Fruit fly (Drosophila melanogaster) whole organism, embryonic: ENCODE measurements around the gene CG32075.

ENCODE experiments used
- Atf3 ChIP-seq: fragments of 200-800 bp; sonication (Bioruptor generic); optimal IDR thresholded peaks from 3 replicates; lab custom pipeline; 2016; ENCODE audit warnings: missing biosample characterization, missing genetic modification characterization
- CG10959 ChIP-seq: fragments of 200-800 bp; sonication (Bioruptor generic); IDR thresholded peaks from 2 replicates; pipeline ENCODE4 v1.3.6; 2022; ENCODE audit warnings: missing biosample characterization, missing genetic modification characterization
- CG11723 ChIP-seq: fragments of 200-800 bp; sonication (Bioruptor generic); optimal IDR thresholded peaks from 2 replicates; lab custom pipeline; 2017; ENCODE audit warnings: missing biosample characterization, mild to moderate bottlenecking, missing genetic modification characterization
- CG12219 ChIP-seq: fragments of 200-800 bp; sonication (Bioruptor generic); optimal IDR thresholded peaks from 3 replicates; lab custom pipeline; 2018; ENCODE audit warnings: missing biosample characterization, mild to moderate bottlenecking, missing genetic modification characterization
- CG15479 ChIP-seq: fragments of 200-800 bp; sonication (Bioruptor generic); optimal IDR thresholded peaks from 3 replicates; lab custom pipeline; 2019; ENCODE audit warnings: missing biosample characterization, mild to moderate bottlenecking, missing genetic modification characterization, moderate library complexity
- CG16863 ChIP-seq: fragments of 200-800 bp; sonication (Bioruptor generic); optimal IDR thresholded peaks from 3 replicates; lab custom pipeline; 2016; ENCODE audit warnings: missing biosample characterization, missing genetic modification characterization
- CG17568 ChIP-seq: fragments of 200-800 bp; sonication (Bioruptor generic); optimal IDR thresholded peaks from 2 replicates; lab custom pipeline; 2018; ENCODE audit warnings: missing biosample characterization, mild to moderate bottlenecking, missing genetic modification characterization, moderate library complexity
- CG18011 ChIP-seq: fragments of 200-800 bp; sonication (Bioruptor generic); optimal IDR thresholded peaks from 2 replicates; lab custom pipeline; 2017; ENCODE audit warnings: missing biosample characterization, missing genetic modification characterization, mild to moderate bottlenecking, moderate library complexity, missing genotype
- CG18764 ChIP-seq: fragments of 200-800 bp; sonication (Bioruptor generic); optimal IDR thresholded peaks from 3 replicates; lab custom pipeline; 2016; ENCODE audit warnings: missing biosample characterization, missing genetic modification characterization
- CG31365 ChIP-seq: fragments of 200-800 bp; sonication (Bioruptor generic); optimal IDR thresholded peaks from 2 replicates; lab custom pipeline; 2018; ENCODE audit warnings: missing biosample characterization, mild to moderate bottlenecking, missing genetic modification characterization
- CG31388 ChIP-seq: fragments of 200-800 bp; sonication (Bioruptor generic); optimal IDR thresholded peaks from 2 replicates; lab custom pipeline; 2016; ENCODE audit warnings: missing biosample characterization, missing genetic modification characterization
- CG3281 ChIP-seq: fragments of 200-800 bp; sonication (Bioruptor generic); optimal IDR thresholded peaks from 3 replicates; lab custom pipeline; 2017; ENCODE audit warnings: missing biosample characterization, mild to moderate bottlenecking, missing genetic modification characterization
- CG3726 ChIP-seq: fragments of 200-800 bp; sonication (Bioruptor generic); IDR thresholded peaks from 3 replicates; pipeline ENCODE4, ENCODE4 v1.3.6; 2022; ENCODE audit warnings: missing biosample characterization, missing genetic modification characterization
- CG5953 ChIP-seq: fragments of 200-800 bp; sonication (Bioruptor generic); IDR thresholded peaks from 2 replicates; pipeline ENCODE4 v1.3.6; 2022; ENCODE audit warnings: missing biosample characterization, missing genetic modification characterization
- CG6791 ChIP-seq: fragments of 200-800 bp; sonication (Bioruptor generic); IDR thresholded peaks from 3 replicates; pipeline ENCODE4 v1.3.6; 2022; ENCODE audit warnings: missing biosample characterization, missing genetic modification characterization; ENCODE audit not compliant: partially characterized antibody
- CG8089 ChIP-seq: fragments of 200-800 bp; sonication (Bioruptor generic); optimal IDR thresholded peaks from 3 replicates; lab custom pipeline; 2016; ENCODE audit warnings: missing biosample characterization, missing genetic modification characterization
- CG8290 ChIP-seq, 3 experiments: fragments of 200-800 bp; sonication (Bioruptor generic); optimal IDR thresholded peaks; 2 replicates each; lab custom pipeline; 2016 to 2019; ENCODE audit warnings: missing biosample characterization in 3 of 3, missing genetic modification characterization in 3 of 3, mild to moderate bottlenecking in 2 of 3, moderate library complexity in 1 of 3
- HHEX ChIP-seq: fragments of 200-800 bp; sonication (Bioruptor generic); optimal IDR thresholded peaks from 3 replicates; lab custom pipeline; 2017; ENCODE audit warnings: missing biosample characterization, mild to moderate bottlenecking, missing genetic modification characterization, missing genetic modification reagents
- HLH3B ChIP-seq: fragments of 200-800 bp; sonication (Bioruptor generic); IDR thresholded peaks from 2 replicates; pipeline ENCODE4 v1.3.6; 2022; ENCODE audit warnings: missing biosample characterization, missing genetic modification characterization
- HLH4C ChIP-seq: fragments of 200-800 bp; sonication (Bioruptor generic); IDR thresholded peaks from 3 replicates; pipeline ENCODE4 v1.3.6; 2022; ENCODE audit warnings: missing biosample characterization, missing genetic modification characterization; ENCODE audit not compliant: partially characterized antibody
- Hr51 ChIP-seq, 2 experiments: fragments of 200-800 bp; sonication (Bioruptor generic); optimal IDR thresholded peaks; 2 replicates in 1 of 2; 3 replicates in 1 of 2; lab custom pipeline; 2016 to 2018; ENCODE audit warnings: missing biosample characterization in 2 of 2, missing genetic modification characterization in 2 of 2, mild to moderate bottlenecking in 1 of 2, moderate library complexity in 1 of 2
- Lhr ChIP-seq: fragments of 200-800 bp; sonication (Bioruptor generic); optimal IDR thresholded peaks from 3 replicates; lab custom pipeline; 2017; ENCODE audit warnings: mild to moderate bottlenecking, missing biosample characterization, missing genetic modification reagents, missing genetic modification characterization
- Ravus ChIP-seq: fragments of 200-800 bp; sonication (Bioruptor generic); IDR thresholded peaks from 2 replicates; pipeline ENCODE4 v1.3.6; 2022; ENCODE audit warnings: missing biosample characterization, missing genetic modification characterization
- Scr ChIP-seq: fragments of 200-800 bp; sonication (Bioruptor generic); IDR thresholded peaks from 2 replicates; pipeline ENCODE4 v1.3.6; 2022; ENCODE audit warnings: missing biosample characterization, missing genetic modification characterization; ENCODE audit not compliant: partially characterized antibody
- Six4 ChIP-seq: fragments of 200-800 bp; sonication (Bioruptor generic); optimal IDR thresholded peaks from 2 replicates; lab custom pipeline; 2016; ENCODE audit warnings: missing biosample characterization, missing genetic modification characterization
- Sox100B ChIP-seq: fragments of 200-800 bp; sonication (Bioruptor generic); optimal IDR thresholded peaks from 3 replicates; lab custom pipeline; 2018; ENCODE audit warnings: missing biosample characterization, mild to moderate bottlenecking, missing genetic modification characterization
- ato ChIP-seq: fragments of 200-800 bp; sonication (Bioruptor generic); IDR thresholded peaks from 2 replicates; pipeline ENCODE4 v1.3.6; 2022; ENCODE audit warnings: missing biosample characterization, missing genetic modification characterization; ENCODE audit not compliant: partially characterized antibody
- bcd ChIP-seq: fragments of 200-800 bp; sonication (Bioruptor generic); optimal IDR thresholded peaks from 2 replicates; lab custom pipeline; 2017; ENCODE audit warnings: missing biosample characterization, mild to moderate bottlenecking, missing genetic modification characterization
- dan ChIP-seq: fragments of 200-800 bp; sonication (Bioruptor generic); IDR thresholded peaks from 2 replicates; pipeline ENCODE4 v1.3.6; 2022; ENCODE audit warnings: missing biosample characterization, missing genetic modification characterization
- ems ChIP-seq: fragments of 200-800 bp; sonication (Bioruptor generic); optimal IDR thresholded peaks from 3 replicates; lab custom pipeline; 2016; ENCODE audit warnings: missing biosample characterization, missing genetic modification characterization
- fd96Cb ChIP-seq: fragments of 200-800 bp; sonication (Bioruptor generic); optimal IDR thresholded peaks from 2 replicates; lab custom pipeline; 2018; ENCODE audit warnings: missing biosample characterization, mild to moderate bottlenecking, missing genetic modification characterization, moderate library complexity
- gcm ChIP-seq: fragments of 200-800 bp; sonication (Bioruptor generic); optimal IDR thresholded peaks from 2 replicates; lab custom pipeline; 2019; ENCODE audit warnings: missing biosample characterization, mild to moderate bottlenecking, missing genetic modification characterization, moderate library complexity
- gfzf ChIP-seq: fragments of 200-800 bp; sonication (Bioruptor generic); optimal IDR thresholded peaks from 2 replicates; lab custom pipeline; 2016; ENCODE audit warnings: missing biosample characterization, mild to moderate bottlenecking, missing genetic modification characterization, moderate library complexity
- gt ChIP-seq: fragments of 200-800 bp; sonication (Bioruptor generic); IDR thresholded peaks from 2 replicates; pipeline ENCODE4 v1.3.6; 2022; ENCODE audit warnings: missing biosample characterization, missing genetic modification characterization
- ham ChIP-seq: fragments of 200-800 bp; sonication (Bioruptor generic); IDR thresholded peaks from 2 replicates; pipeline ENCODE4 v1.3.6; 2022; ENCODE audit warnings: missing biosample characterization, missing genetic modification characterization
- odd ChIP-seq: fragments of 200-800 bp; sonication (Bioruptor generic); optimal IDR thresholded peaks from 2 replicates; lab custom pipeline; 2017; ENCODE audit warnings: missing biosample characterization, mild to moderate bottlenecking, missing genetic modification characterization
- pros ChIP-seq: fragments of 200-800 bp; sonication (Bioruptor generic); optimal IDR thresholded peaks from 3 replicates; lab custom pipeline; 2019; ENCODE audit warnings: missing biosample characterization, mild to moderate bottlenecking, missing genetic modification characterization, moderate library complexity
- rib ChIP-seq: fragments of 200-800 bp; sonication (Bioruptor generic); IDR thresholded peaks from 2 replicates; pipeline ENCODE4 v1.3.6; 2022; ENCODE audit warnings: missing biosample characterization, missing genetic modification characterization
- row ChIP-seq: fragments of 200-800 bp; sonication (Bioruptor generic); IDR thresholded peaks from 3 replicates; pipeline ENCODE4 v1.3.6; 2022; ENCODE audit warnings: missing biosample characterization, missing genetic modification characterization
- run ChIP-seq: fragments of 200-800 bp; sonication (Bioruptor generic); optimal IDR thresholded peaks from 3 replicates; lab custom pipeline; 2018; ENCODE audit warnings: missing biosample characterization, mild to moderate bottlenecking, missing genetic modification characterization
- schlank ChIP-seq: fragments of 200-800 bp; sonication (Bioruptor generic); optimal IDR thresholded peaks from 2 replicates; lab custom pipeline; 2018; ENCODE audit warnings: missing biosample characterization, mild to moderate bottlenecking, missing genetic modification characterization
- seq ChIP-seq: fragments of 200-800 bp; sonication (Bioruptor generic); IDR thresholded peaks from 2 replicates; pipeline ENCODE4 v1.3.6; 2022; ENCODE audit warnings: missing biosample characterization, missing genetic modification characterization
- sob ChIP-seq: fragments of 200-800 bp; sonication (Bioruptor generic); IDR thresholded peaks from 2 replicates; pipeline ENCODE4 v1.3.6; 2022; ENCODE audit warnings: missing biosample characterization, missing genetic modification characterization
- sqz ChIP-seq: fragments of 200-800 bp; sonication (Bioruptor generic); optimal IDR thresholded peaks from 3 replicates; lab custom pipeline; 2018; ENCODE audit warnings: missing biosample characterization, mild to moderate bottlenecking, missing genetic modification characterization
- trh ChIP-seq: fragments of 200-800 bp; sonication (Bioruptor generic); optimal IDR thresholded peaks from 2 replicates; lab custom pipeline; 2016; ENCODE audit warnings: missing biosample characterization, missing genetic modification characterization
- tx ChIP-seq: fragments of 200-800 bp; sonication (Bioruptor generic); optimal IDR thresholded peaks from 2 replicates; lab custom pipeline; 2016; ENCODE audit warnings: missing biosample characterization, missing genetic modification characterization
- wdn ChIP-seq: fragments of 200-800 bp; sonication (Bioruptor generic); IDR thresholded peaks from 2 replicates; pipeline ENCODE4 v1.3.6; 2022; ENCODE audit warnings: missing biosample characterization, missing genetic modification characterization
- zfh1 ChIP-seq: fragments of 200-800 bp; sonication (Bioruptor generic); IDR thresholded peaks from 3 replicates; pipeline ENCODE4 v1.3.6; 2022; ENCODE audit warnings: missing biosample characterization, missing genetic modification characterization
- zfh2 ChIP-seq: fragments of 200-800 bp; sonication (Bioruptor generic); optimal IDR thresholded peaks from 2 replicates; lab custom pipeline; 2016; ENCODE audit warnings: missing biosample characterization, missing genetic modification characterization

The CG32075 gene

dm6 chr3L:11084557-11085231, 20.0 kb upstream of the CG32075 start (continued):
- peak; percentile 73 for TF ChIP-seq pros (GFP tag; lab: Kevin White, UChicago)
- peak; percentile 98 for TF ChIP-seq HLH3B (GFP tag; lab: Robert Waterston, UW)
- TF ChIP-seq row (GFP tag; lab: Robert Waterston, UW): peak; percentile 97
- peak; percentile 92 for TF ChIP-seq ems (GFP tag; lab: Kevin White, UChicago)
- peak; percentile 92 for TF ChIP-seq run (tag; lab: Kevin White, UChicago)
- TF ChIP-seq CG17568: peak; percentile 95
- TF ChIP-seq wdn (GFP tag; lab: Robert Waterston, UW): peak; percentile 84
- TF ChIP-seq sqz (GFP tag; lab: Kevin White, UChicago): peak; percentile 97
- TF ChIP-seq schlank (tag; lab: Kevin White, UChicago): peak; percentile 70
- TF ChIP-seq Sox100B (GFP tag; lab: Kevin White, UChicago): peak; percentile 96
- TF ChIP-seq tx: peak; percentile 93
- peak; percentile 97 for TF ChIP-seq Atf3
- peak; percentile 94 for TF ChIP-seq HHEX (GFP tag; lab: Kevin White, UChicago)
- TF ChIP-seq CG31365 (tag; lab: Kevin White, UChicago): peak; percentile 76
- TF ChIP-seq CG15479: peak; percentile 69
- TF ChIP-seq Lhr (GFP tag; lab: Kevin White, UChicago): peak; percentile 93
- TF ChIP-seq zfh1: peak; percentile 98
- TF ChIP-seq ham (GFP tag; lab: Robert Waterston, UW): no peak
- peak; percentile 96 for TF ChIP-seq CG3726 (GFP tag; lab: Robert Waterston, UW)
- TF ChIP-seq CG18011: peak; percentile 77
- peak; percentile 95 for TF ChIP-seq CG5953 (GFP tag; lab: Robert Waterston, UW)
- TF ChIP-seq CG8089 (GFP tag; lab: Kevin White, UChicago): peak; percentile 97
- no peak for TF ChIP-seq HLH4C (GFP tag; lab: Robert Waterston, UW)
- peak; percentile 93 for TF ChIP-seq trh (GFP tag; lab: Kevin White, UChicago)
- peak; percentile 95 for TF ChIP-seq odd (GFP tag; lab: Kevin White, UChicago)
- peak; percentile 97 for TF ChIP-seq gcm (GFP tag; lab: Kevin White, UChicago)
- peak; percentile 83 for TF ChIP-seq gt (GFP tag; lab: Robert Waterston, UW)
- TF ChIP-seq Hr51 (GFP tag; optimal IDR thresholded peaks at IDR 0.05; lab: Kevin White, UChicago): peak; percentile 93 to 97
- TF ChIP-seq dan (GFP tag; lab: Robert Waterston, UW): peak; percentile 87
- TF ChIP-seq CG10959 (GFP tag; lab: Robert Waterston, UW): peak; percentile 95
- TF ChIP-seq bcd (GFP tag; lab: Kevin White, UChicago): peak; percentile 95
- peak; percentile 95 for TF ChIP-seq sob
- peak; percentile 95 for TF ChIP-seq CG8290 (GFP tag; optimal IDR thresholded peaks at IDR 0.05; lab: Kevin White, UChicago)
- TF ChIP-seq CG8290 (tag; optimal IDR thresholded peaks at IDR 0.05; lab: Kevin White, UChicago): peak in 1 of 2 experiments; percentile 77
- TF ChIP-seq gfzf (GFP tag; lab: Kevin White, UChicago): peak; percentile 19
- peak; percentile 95 for TF ChIP-seq seq (GFP tag; lab: Robert Waterston, UW)
- peak; percentile 74 for TF ChIP-seq zfh2
- TF ChIP-seq CG31388 (GFP tag; lab: Kevin White, UChicago): peak; percentile 93
- TF ChIP-seq CG3281 (GFP tag; lab: Kevin White, UChicago): peak; percentile 81
- TF ChIP-seq CG16863 (GFP tag; lab: Kevin White, UChicago): peak; percentile 97
- TF ChIP-seq Ravus (GFP tag; lab: Robert Waterston, UW): peak; percentile 80
- peak; percentile 97 for TF ChIP-seq fd96Cb (tag; lab: Kevin White, UChicago)
- TF ChIP-seq ato (GFP tag; lab: Robert Waterston, UW): no peak
- TF ChIP-seq CG12219 (GFP tag; lab: Kevin White, UChicago): peak; percentile 97
- no peak for TF ChIP-seq CG6791
- TF ChIP-seq CG11723 (GFP tag; lab: Kevin White, UChicago): peak; percentile 94
- peak; percentile 96 for TF ChIP-seq Six4 (GFP tag; lab: Kevin White, UChicago)
- TF ChIP-seq Scr: no peak
- peak; percentile 89 for TF ChIP-seq rib
- peak; percentile 96 for TF ChIP-seq CG18764 (GFP tag; lab: Kevin White, UChicago)
